Worm (Caenorhabditis elegans) whole organism, midembryonic: ENCODE data around the gene pqn-68.

ENCODE experiments used
- T22C8.4 ChIP-seq: fragments of 200-800 bp; sonication (Bioruptor generic); IDR thresholded peaks from 2 replicates; pipeline ENCODE4 v1.3.6; 2022; ENCODE audit warnings: missing genetic modification characterization, missing compliant biosample characterization
- cog-1 ChIP-seq: sonication (generic microtip); optimal IDR thresholded peaks from 2 replicates; lab custom pipeline; 2016; ENCODE audit warnings: missing genetic modification characterization, missing compliant biosample characterization
- flt-1 ChIP-seq: fragments of 200-800 bp; sonication (Bioruptor generic); IDR thresholded peaks from 2 replicates; pipeline ENCODE4 v1.3.6; 2022; ENCODE audit warnings: missing genetic modification characterization, missing compliant biosample characterization
- klf-2 ChIP-seq: fragments of 200-800 bp; sonication (Bioruptor generic); conservative IDR thresholded peaks from 2 replicates; pipeline ENCODE4 v1.3.6; 2022; ENCODE audit warnings: missing genetic modification reagents, missing genetic modification characterization, missing compliant biosample characterization
- med-1 ChIP-seq: sonication (generic microtip); optimal IDR thresholded peaks from 2 replicates; lab custom pipeline; 2017; ENCODE audit warnings: missing genetic modification characterization, mild to moderate bottlenecking, missing compliant biosample characterization, antibody characterized with exemption, missing genetic modification reagents; ENCODE audit not compliant: insufficient read depth
- ref-1 ChIP-seq: fragments of 200-800 bp; sonication (Bioruptor generic); conservative IDR thresholded peaks from 2 replicates; pipeline ENCODE4 v1.3.6; 2022; ENCODE audit warnings: missing genetic modification reagents, missing genetic modification characterization, missing compliant biosample characterization
- tab-1 ChIP-seq: fragments of 200-800 bp; sonication (Bioruptor generic); IDR thresholded peaks from 2 replicates; pipeline ENCODE4 v1.3.6; 2022; ENCODE audit warnings: missing genetic modification characterization, missing compliant biosample characterization
- ztf-23 ChIP-seq: fragments of 200-800 bp; sonication (Bioruptor generic); IDR thresholded peaks from 2 replicates; pipeline ENCODE4 v1.3.6; 2022; ENCODE audit warnings: missing genetic modification reagents, missing genetic modification characterization, missing compliant biosample characterization
- ztf-29 ChIP-seq: fragments of 200-800 bp; sonication (Bioruptor generic); IDR thresholded peaks from 2 replicates; pipeline ENCODE4 v1.3.6; 2022; ENCODE audit warnings: missing genetic modification reagents, missing genetic modification characterization, missing compliant biosample characterization

pqn-68 gene

DNA sequence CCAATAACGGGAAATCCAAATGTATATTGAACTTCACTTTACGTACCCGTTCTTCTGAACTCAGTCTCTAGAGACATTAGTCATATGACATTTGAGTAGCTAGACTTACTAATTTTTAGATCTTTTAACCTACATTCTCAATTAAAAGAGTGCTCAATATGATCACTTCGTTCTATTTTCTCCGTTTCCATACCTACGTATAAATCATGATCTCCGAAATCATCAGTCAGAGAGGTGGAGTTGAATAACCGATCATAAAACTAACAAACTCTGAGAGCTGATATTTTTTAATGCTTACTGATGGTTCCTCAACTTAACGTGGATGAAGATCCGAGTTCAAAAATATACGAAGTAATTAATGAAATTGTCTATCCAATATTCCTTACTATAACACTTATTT, 11.6 kb downstream of the pqn-68 start, which contains the start of gene srd-35:
srd-35 (plus strand) TSS at position 301 of the 400 bp plus-strand sequence.
- TF ChIP-seq ztf-23 (GFP tag; lab: Robert Waterston, UW) = no peak
- no peak for TF ChIP-seq tab-1
- TF ChIP-seq ztf-29 (GFP tag; lab: Robert Waterston, UW) = no peak
- TF ChIP-seq cog-1 (tag; lab: Kevin White, UChicago) = no peak
- TF ChIP-seq T22C8.4 (GFP tag; lab: Robert Waterston, UW) = no peak
- no peak for TF ChIP-seq klf-2 (GFP tag; lab: Robert Waterston, UW)
- TF ChIP-seq ref-1 = no peak
- no peak for TF ChIP-seq flt-1 (GFP tag; lab: Robert Waterston, UW)
- TF ChIP-seq med-1 = no peak

ce11 chrV:12967110-12967509, 14.7 kb downstream of the pqn-68 start, which contains the start of gene R186.3:
Gene R186.3, minus strand, starts transcription at chrV:12967210.
- TF ChIP-seq ref-1 (no peak), T22C8.4 (GFP tag; lab: Robert Waterston, UW) (no peak)

DNA sequence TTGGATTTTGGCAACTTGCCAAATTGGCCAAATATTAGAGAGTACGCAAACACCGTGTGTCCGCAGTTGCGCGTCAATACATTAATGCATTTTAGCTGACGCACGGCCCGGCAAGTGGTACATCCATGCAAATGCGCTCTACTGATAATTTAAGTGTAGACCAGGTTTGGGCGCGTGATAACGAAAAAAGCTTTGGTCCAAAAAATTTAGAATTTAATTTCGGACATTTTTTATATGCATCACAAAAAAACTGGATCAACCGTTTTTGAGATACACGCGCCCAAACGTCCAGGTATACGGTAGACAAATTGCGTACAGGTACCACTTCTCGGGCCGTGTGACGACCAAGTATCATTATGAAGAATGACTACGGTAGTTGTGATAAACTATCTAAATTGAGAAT, 15.5 kb downstream of the pqn-68 start, which contains the start of gene R186.8:
R186.8 (minus strand) TSS at position 58 of the 403 bp plus-strand sequence.
- peak; percentile 52 for TF ChIP-seq cog-1 (tag; lab: Kevin White, UChicago)

- no peak for TF ChIP-seq ztf-23 (GFP tag; lab: Robert Waterston, UW)
- no peak for TF ChIP-seq cog-1 (tag; lab: Kevin White, UChicago)
- no peak for TF ChIP-seq tab-1
- TF ChIP-seq klf-2 (GFP tag; lab: Robert Waterston, UW) = no peak
- no peak for TF ChIP-seq med-1
- no peak for TF ChIP-seq flt-1 (GFP tag; lab: Robert Waterston, UW)
- TF ChIP-seq T22C8.4 (GFP tag; lab: Robert Waterston, UW) = no peak
- no peak for TF ChIP-seq ztf-29 (GFP tag; lab: Robert Waterston, UW)
- TF ChIP-seq ref-1 = no peak
These were observed 16.1 kb downstream of the pqn-68 start, which contains the start of gene lin-46 for ce11 chrV:12968555-12968954. Gene lin-46, plus strand, starts transcription at chrV:12968855.

- TF ChIP-seq cog-1 (tag; lab: Kevin White, UChicago) (no peak), T22C8.4 (GFP tag; lab: Robert Waterston, UW) (no peak), tab-1 (no peak), flt-1 (GFP tag; lab: Robert Waterston, UW) (no peak), ztf-29 (GFP tag; lab: Robert Waterston, UW) (no peak), klf-2 (GFP tag; lab: Robert Waterston, UW) (no peak), med-1 (no peak), ztf-23 (GFP tag; lab: Robert Waterston, UW) (no peak), ref-1 (no peak)
These were observed 18.2 kb downstream of the pqn-68 start, which contains the start of gene pnn-1 for ce11 chrV:12970575-12971160. Gene pnn-1, plus strand, starts transcription at chrV:12971110.

DNA sequence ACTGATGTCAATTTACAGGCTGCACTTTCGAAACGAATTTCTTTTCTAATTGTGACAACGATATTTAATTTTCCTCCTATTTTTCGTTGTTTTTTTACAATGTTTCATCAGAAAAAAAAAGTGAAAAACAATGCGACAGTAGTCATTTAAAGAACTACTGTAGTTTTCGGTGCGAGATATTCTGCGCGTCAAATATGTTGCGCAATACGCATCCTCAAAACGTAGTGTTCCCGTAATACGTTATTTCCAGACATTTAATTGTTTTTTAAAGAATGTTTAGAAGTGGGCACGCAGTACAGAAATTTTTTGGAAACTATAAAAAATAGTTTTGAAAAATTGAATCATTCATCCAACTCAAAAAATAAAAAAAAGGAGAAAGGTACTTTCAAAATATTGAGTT, 21.6 kb downstream of the pqn-68 start:
- TF ChIP-seq flt-1 (GFP tag; lab: Robert Waterston, UW) (no peak), ref-1 (no peak)

- TF ChIP-seq ztf-29 (GFP tag; lab: Robert Waterston, UW) (no peak), med-1 (no peak), ztf-23 (GFP tag; lab: Robert Waterston, UW) (no peak), tab-1 (no peak), T22C8.4 (GFP tag; lab: Robert Waterston, UW) (no peak), ref-1 (no peak), flt-1 (GFP tag; lab: Robert Waterston, UW) (no peak)
These were observed 34.6 kb downstream of the pqn-68 start, which contains the start of gene shw-3 for ce11 chrV:12987061-12987460. Gene shw-3, minus strand, starts transcription at chrV:12987161.

DNA sequence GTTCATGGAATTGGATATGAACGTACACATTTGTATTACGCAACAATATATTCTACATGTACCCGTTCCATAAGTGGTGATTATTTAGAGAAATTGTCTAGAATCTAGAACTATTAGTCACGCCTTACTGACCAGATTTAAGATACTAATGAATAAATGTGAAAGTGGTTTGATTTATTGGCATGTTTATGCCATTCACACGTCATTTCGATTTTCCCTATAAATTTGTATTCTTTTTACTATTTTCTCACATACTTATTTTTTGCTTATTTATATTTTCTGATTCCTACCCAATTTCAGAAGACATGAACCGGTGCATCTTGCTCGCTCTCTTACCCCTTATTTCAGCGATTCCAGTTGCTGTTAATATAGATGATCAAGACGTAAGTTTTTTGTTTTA, 35.8 kb downstream of the pqn-68 start, which contains the start of gene F15B9.8:
F15B9.8 (plus strand) TSS at position 301 of the 400 bp plus-strand sequence.
- TF ChIP-seq tab-1 (no peak), ref-1 (no peak), med-1 (no peak), ztf-29 (GFP tag; lab: Robert Waterston, UW) (no peak), flt-1 (GFP tag; lab: Robert Waterston, UW) (no peak)

DNA sequence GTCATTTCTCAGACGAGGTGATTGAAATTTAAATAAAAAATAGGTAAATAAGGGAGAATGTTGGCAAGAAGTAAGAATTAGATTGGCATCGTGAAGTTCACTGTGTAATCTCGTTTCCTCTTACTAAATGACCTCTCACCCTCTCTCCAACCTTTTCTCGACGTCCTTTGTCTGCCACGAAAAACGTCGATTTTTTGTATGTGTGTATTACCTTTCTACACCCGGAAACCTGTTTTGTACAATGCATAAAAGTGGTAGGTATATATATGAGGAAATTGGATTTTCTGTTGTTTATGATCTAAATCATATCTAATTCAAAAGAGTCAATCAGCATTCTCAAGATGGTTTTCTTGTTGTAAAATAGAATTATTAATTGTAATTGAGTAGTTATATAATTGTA, 40.5 kb downstream of the pqn-68 start, which contains the start of the genes F15B9.11 and dsl-7:
F15B9.11 (minus strand) TSS at position 5 of the 400 bp plus-strand sequence.
dsl-7 (plus strand) TSS at position 260 of the 400 bp plus-strand sequence.
- TF ChIP-seq cog-1 (tag; lab: Kevin White, UChicago) = no peak
- no peak for TF ChIP-seq ztf-23 (GFP tag; lab: Robert Waterston, UW)

DNA sequence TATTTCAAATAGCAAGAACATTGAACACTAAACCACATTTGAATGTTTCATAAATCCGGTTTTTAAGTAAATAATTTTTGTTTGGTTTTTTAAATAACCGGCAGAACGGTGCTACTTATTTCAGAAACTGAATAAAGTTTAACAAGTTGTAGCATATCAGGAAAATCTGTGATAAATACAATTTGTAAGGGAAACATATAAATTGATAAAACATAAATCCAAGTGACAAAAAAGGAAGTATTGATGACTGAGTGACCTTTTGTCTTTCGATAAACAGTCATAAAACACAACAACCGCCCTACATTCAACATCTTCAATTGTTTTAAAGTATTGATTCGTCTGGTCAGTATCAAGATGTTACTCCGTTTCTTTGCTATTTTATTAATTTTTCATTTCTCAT, 42.8 kb downstream of the pqn-68 start, which contains the start of gene far-5:
far-5 (plus strand) TSS at position 301 of the 400 bp plus-strand sequence.
- TF ChIP-seq ref-1 (no peak), ztf-29 (GFP tag; lab: Robert Waterston, UW) (no peak), T22C8.4 (GFP tag; lab: Robert Waterston, UW) (no peak), cog-1 (tag; lab: Kevin White, UChicago) (no peak), klf-2 (GFP tag; lab: Robert Waterston, UW) (no peak), med-1 (no peak), ztf-23 (GFP tag; lab: Robert Waterston, UW) (no peak), tab-1 (no peak), flt-1 (GFP tag; lab: Robert Waterston, UW) (no peak)

DNA sequence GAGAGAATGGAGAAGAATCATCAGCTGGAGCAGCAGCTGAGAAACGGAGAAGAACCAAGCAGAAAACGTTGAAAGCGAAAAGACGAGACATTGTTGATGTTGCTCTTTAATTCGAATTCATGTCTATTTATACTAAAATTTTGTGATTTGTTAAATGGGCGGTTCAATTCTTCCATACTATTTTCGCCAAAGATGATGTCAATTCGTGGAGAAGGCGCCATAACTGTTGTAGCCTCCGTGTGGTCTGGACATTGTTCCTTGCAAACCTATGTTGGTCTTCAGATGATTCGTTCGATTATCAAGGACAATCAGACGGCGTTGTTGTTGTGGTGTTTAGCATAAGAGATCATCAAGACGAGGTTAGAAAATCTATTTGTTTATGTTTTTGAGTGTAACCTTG, 45.0 kb downstream of the pqn-68 start, which contains the start of gene far-3:
far-3 (minus strand) TSS at position 101 of the 400 bp plus-strand sequence.
- TF ChIP-seq cog-1 (tag; lab: Kevin White, UChicago) (no peak), ztf-29 (GFP tag; lab: Robert Waterston, UW) (no peak), ztf-23 (GFP tag; lab: Robert Waterston, UW) (no peak), flt-1 (GFP tag; lab: Robert Waterston, UW) (no peak), klf-2 (GFP tag; lab: Robert Waterston, UW) (no peak), med-1 (no peak), T22C8.4 (GFP tag; lab: Robert Waterston, UW) (no peak), tab-1 (no peak)
